Fruit fly (Drosophila melanogaster) whole organism, prepupa: ENCODE data around the gene CG15695.

ENCODE experiments used
- Blimp-1 ChIP-seq: fragments of 200-800 bp; sonication (Bioruptor generic); optimal IDR thresholded peaks from 3 replicates; lab custom pipeline; 2017; ENCODE audit warnings: missing biosample characterization, missing genetic modification characterization, mild to moderate bottlenecking, moderate library complexity, missing genetic modification reagents
- CG10631 ChIP-seq: fragments of 200-800 bp; sonication (Bioruptor generic); optimal IDR thresholded peaks from 2 replicates; lab custom pipeline; 2016; ENCODE audit warnings: missing biosample characterization, missing genetic modification characterization
- CG10669 ChIP-seq: fragments of 200-800 bp; sonication (Bioruptor generic); optimal IDR thresholded peaks from 3 replicates; lab custom pipeline; 2018; ENCODE audit warnings: missing biosample characterization, mild to moderate bottlenecking, missing genetic modification characterization, moderate library complexity
- CG11294 ChIP-seq: fragments of 200-800 bp; sonication (Bioruptor generic); IDR thresholded peaks from 2 replicates; pipeline ENCODE4 v1.3.6; 2022; ENCODE audit warnings: missing biosample characterization, missing genetic modification characterization
- CG15336 ChIP-seq: fragments of 200-800 bp; sonication (Bioruptor generic); IDR thresholded peaks from 2 replicates; pipeline ENCODE4 v1.3.6; 2022; ENCODE audit warnings: missing biosample characterization, missing genetic modification characterization
- CG1621 ChIP-seq: fragments of 200-800 bp; sonication (Bioruptor generic); optimal IDR thresholded peaks from 3 replicates; lab custom pipeline; 2018; ENCODE audit warnings: missing biosample characterization, mild to moderate bottlenecking, missing genetic modification characterization
- CG16779 ChIP-seq: fragments of 200-800 bp; sonication (Bioruptor generic); optimal IDR thresholded peaks from 3 replicates; lab custom pipeline; 2017; ENCODE audit warnings: missing biosample characterization, mild to moderate bottlenecking, missing genetic modification characterization
- CG3032 ChIP-seq: fragments of 200-800 bp; optimal IDR thresholded peaks from 2 replicates; lab custom pipeline; 2019; ENCODE audit warnings: missing biosample characterization, mild to moderate bottlenecking, missing genetic modification characterization, moderate library complexity
- CG31627 ChIP-seq: fragments of 200-800 bp; sonication (Bioruptor generic); optimal IDR thresholded peaks from 3 replicates; lab custom pipeline; 2016; ENCODE audit warnings: missing biosample characterization, missing genetic modification characterization
- CG32006 ChIP-seq: fragments of 200-800 bp; sonication (Bioruptor generic); optimal IDR thresholded peaks from 3 replicates; lab custom pipeline; 2017; ENCODE audit warnings: missing biosample characterization, mild to moderate bottlenecking, missing genetic modification characterization
- CG34406 ChIP-seq: fragments of 200-800 bp; sonication (Bioruptor generic); optimal IDR thresholded peaks from 3 replicates; lab custom pipeline; 2016; ENCODE audit warnings: missing biosample characterization, missing genetic modification characterization
- CG3919 ChIP-seq: fragments of 200-800 bp; sonication (Bioruptor generic); optimal IDR thresholded peaks from 3 replicates; lab custom pipeline; 2016; ENCODE audit warnings: missing biosample characterization, missing genetic modification characterization
- CG6163 ChIP-seq: fragments of 200-800 bp; sonication (Bioruptor generic); IDR thresholded peaks from 3 replicates; pipeline ENCODE4 v1.3.6; 2022; ENCODE audit warnings: missing biosample characterization, missing genetic modification characterization
- CG6276 ChIP-seq: fragments of 200-800 bp; sonication (Bioruptor generic); optimal IDR thresholded peaks from 2 replicates; lab custom pipeline; 2017; ENCODE audit warnings: missing biosample characterization, mild to moderate bottlenecking, missing genetic modification characterization
- CG6808 ChIP-seq: fragments of 200-800 bp; sonication (Bioruptor generic); optimal IDR thresholded peaks from 3 replicates; lab custom pipeline; 2017; ENCODE audit warnings: missing biosample characterization, missing genetic modification characterization, mild to moderate bottlenecking, moderate library complexity, missing genetic modification reagents
- CG6854 ChIP-seq: fragments of 200-800 bp; sonication (Bioruptor generic); optimal IDR thresholded peaks from 2 replicates; lab custom pipeline; 2017; ENCODE audit warnings: missing biosample characterization, mild to moderate bottlenecking, missing genetic modification characterization
- CG7368 ChIP-seq: fragments of 200-800 bp; sonication (Bioruptor generic); optimal IDR thresholded peaks from 3 replicates; lab custom pipeline; 2016; ENCODE audit warnings: missing biosample characterization, missing genetic modification characterization
- CG8119 ChIP-seq: fragments of 200-800 bp; sonication (Bioruptor generic); IDR thresholded peaks from 3 replicates; pipeline ENCODE4 v1.3.6; 2022; ENCODE audit warnings: missing biosample characterization, missing genetic modification characterization
- CG8319 ChIP-seq: fragments of 200-800 bp; sonication (Bioruptor generic); optimal IDR thresholded peaks from 3 replicates; lab custom pipeline; 2016; ENCODE audit warnings: missing biosample characterization, missing genetic modification characterization
- CG9139 ChIP-seq: fragments of 200-800 bp; sonication (Bioruptor generic); optimal IDR thresholded peaks from 3 replicates; lab custom pipeline; 2017; ENCODE audit warnings: missing biosample characterization, mild to moderate bottlenecking, missing genetic modification characterization
- Eip75B ChIP-seq: fragments of 200-800 bp; sonication (Bioruptor generic); optimal IDR thresholded peaks from 3 replicates; lab custom pipeline; 2016; ENCODE audit warnings: missing biosample characterization, missing genetic modification characterization
- Eip78C ChIP-seq: fragments of 200-800 bp; sonication (Bioruptor generic); peaks from one replicate; lab custom pipeline; 2016; ENCODE audit warnings: missing biosample characterization, missing genetic modification characterization
- Eip93F ChIP-seq: fragments of 200-800 bp; sonication (Bioruptor generic); optimal IDR thresholded peaks from 2 replicates; lab custom pipeline; 2016; ENCODE audit warnings: missing biosample characterization, mild to moderate bottlenecking, missing genetic modification characterization
- Ets21C ChIP-seq: fragments of 200-800 bp; sonication (Bioruptor generic); optimal IDR thresholded peaks from 3 replicates; lab custom pipeline; 2016; ENCODE audit warnings: missing biosample characterization, missing genetic modification characterization
- Ets96B ChIP-seq: fragments of 200-800 bp; optimal IDR thresholded peaks from 2 replicates; lab custom pipeline; 2019; ENCODE audit warnings: missing biosample characterization, mild to moderate bottlenecking, missing genetic modification characterization, moderate library complexity
- Gug ChIP-seq: fragments of 200-800 bp; sonication (Bioruptor generic); IDR thresholded peaks from 2 replicates; pipeline ENCODE4 v1.3.6; 2022; ENCODE audit warnings: missing biosample characterization, missing genetic modification characterization
- Hr38 ChIP-seq: sonication (Bioruptor generic); optimal IDR thresholded peaks from 2 replicates; lab custom pipeline; 2016; ENCODE audit warnings: missing biosample characterization, missing genetic modification characterization
- Lpt ChIP-seq: fragments of 200-800 bp; sonication (Bioruptor generic); optimal IDR thresholded peaks from 3 replicates; lab custom pipeline; 2016; ENCODE audit warnings: missing biosample characterization, missing genetic modification characterization
- Met ChIP-seq: fragments of 200-800 bp; sonication (Bioruptor generic); optimal IDR thresholded peaks from 3 replicates; lab custom pipeline; 2016; ENCODE audit warnings: missing biosample characterization, missing genetic modification characterization
- Sox14 ChIP-seq: fragments of 200-800 bp; sonication (Bioruptor generic); optimal IDR thresholded peaks from 3 replicates; lab custom pipeline; 2016; ENCODE audit warnings: missing biosample characterization, missing genetic modification characterization
- Sox15 ChIP-seq: fragments of 200-800 bp; sonication (Bioruptor generic); optimal IDR thresholded peaks from 3 replicates; lab custom pipeline; 2016; ENCODE audit warnings: missing biosample characterization, missing genetic modification characterization
- achi ChIP-seq: fragments of 200-800 bp; sonication (Bioruptor generic); optimal IDR thresholded peaks from 3 replicates; lab custom pipeline; 2016; ENCODE audit warnings: missing biosample characterization, missing genetic modification characterization
- cyc ChIP-seq: fragments of 200-800 bp; sonication (Bioruptor generic); optimal IDR thresholded peaks from 3 replicates; lab custom pipeline; 2016; ENCODE audit warnings: missing biosample characterization, missing genetic modification characterization
- dac ChIP-seq: fragments of 200-800 bp; sonication (Bioruptor generic); optimal IDR thresholded peaks from 2 replicates; lab custom pipeline; 2017; ENCODE audit warnings: missing biosample characterization, mild to moderate bottlenecking, missing genetic modification characterization
- dsx ChIP-seq: fragments of 200-800 bp; optimal IDR thresholded peaks from 3 replicates; lab custom pipeline; 2019; ENCODE audit warnings: missing biosample characterization, mild to moderate bottlenecking, missing genetic modification characterization, moderate library complexity; ENCODE audit not compliant: poor library complexity, severe bottlenecking
- eg ChIP-seq: fragments of 200-800 bp; sonication (Bioruptor generic); IDR thresholded peaks from 3 replicates; pipeline ENCODE4 v1.3.6; 2022; ENCODE audit warnings: missing biosample characterization, missing genetic modification characterization
- esn ChIP-seq: fragments of 200-800 bp; sonication (Bioruptor generic); optimal IDR thresholded peaks from 2 replicates; lab custom pipeline; 2016; ENCODE audit warnings: missing biosample characterization, mild to moderate bottlenecking, missing genetic modification characterization, moderate library complexity
- fd59A ChIP-seq: fragments of 200-800 bp; sonication (Bioruptor generic); optimal IDR thresholded peaks from 2 replicates; lab custom pipeline; 2017; ENCODE audit warnings: missing biosample characterization, mild to moderate bottlenecking, missing genetic modification characterization, missing genetic modification reagents
- fd85E ChIP-seq: fragments of 200-800 bp; sonication (Bioruptor generic); optimal IDR thresholded peaks from 3 replicates; lab custom pipeline; 2016; ENCODE audit warnings: missing biosample characterization, missing genetic modification characterization
- fkh ChIP-seq: fragments of 200-800 bp; sonication (Bioruptor generic); optimal IDR thresholded peaks from 3 replicates; lab custom pipeline; 2017; ENCODE audit warnings: missing biosample characterization, mild to moderate bottlenecking, missing genetic modification characterization, moderate library complexity
- lz ChIP-seq: fragments of 200-800 bp; sonication (Bioruptor generic); optimal IDR thresholded peaks from 3 replicates; lab custom pipeline; 2016; ENCODE audit warnings: missing biosample characterization, missing genetic modification characterization
- net ChIP-seq: fragments of 200-800 bp; sonication (Bioruptor generic); optimal IDR thresholded peaks from 3 replicates; lab custom pipeline; 2016; ENCODE audit warnings: missing biosample characterization, missing genetic modification characterization
- spab ChIP-seq: fragments of 200-800 bp; sonication (Bioruptor generic); optimal IDR thresholded peaks from 2 replicates; lab custom pipeline; 2017; ENCODE audit warnings: missing biosample characterization, mild to moderate bottlenecking, missing genetic modification characterization, missing genetic modification reagents
- ss ChIP-seq, 2 experiments: fragments of 200-800 bp; sonication (Bioruptor generic); optimal IDR thresholded peaks; 2 replicates in 1 of 2; 3 replicates in 1 of 2; lab custom pipeline; 2017 to 2018; ENCODE audit warnings: mild to moderate bottlenecking in 2 of 2, missing biosample characterization in 2 of 2, missing genetic modification characterization in 2 of 2, moderate library complexity in 1 of 2
- vri ChIP-seq: fragments of 200-800 bp; sonication (Bioruptor generic); optimal IDR thresholded peaks from 3 replicates; lab custom pipeline; 2016; ENCODE audit warnings: missing biosample characterization, mild to moderate bottlenecking, missing genetic modification characterization

CG15695 gene

dm6 chr3R:20829416-20830131, 12.4 kb upstream of the CG15695 start (continued):
- TF ChIP-seq CG31627 (GFP tag; lab: Kevin White, UChicago) (no peak), CG3032 (no peak), fd59A (GFP tag; lab: Kevin White, UChicago) (no peak), vri (GFP tag; lab: Kevin White, UChicago) (peak; percentile 86), CG8319 (GFP tag; lab: Kevin White, UChicago) (no peak), Met (GFP tag; lab: Kevin White, UChicago) (peak; percentile 5), Sox14 (GFP tag; lab: Kevin White, UChicago) (peak; percentile 15), CG6276 (GFP tag; lab: Kevin White, UChicago) (peak; percentile 29), spab (no peak), CG11294 (no peak), CG16779 (tag; lab: Kevin White, UChicago) (no peak), CG9139 (GFP tag; lab: Kevin White, UChicago) (no peak), CG6808 (GFP tag; lab: Kevin White, UChicago) (no peak), Ets21C (no peak), fd85E (GFP tag; lab: Kevin White, UChicago) (no peak), Ets96B (tag; lab: Kevin White, UChicago) (no peak), Hr38 (no peak), eg (GFP tag; lab: Robert Waterston, UW) (peak; percentile 38; the same call in 1 of the 3 replicates), CG10669 (GFP tag; lab: Kevin White, UChicago) (no peak), Eip75B (GFP tag; lab: Kevin White, UChicago) (no peak), CG7368 (no peak), Sox15 (GFP tag; lab: Kevin White, UChicago) (no peak), Lpt (GFP tag; lab: Kevin White, UChicago) (peak; percentile 14), CG8119 (GFP tag; lab: Robert Waterston, UW) (no peak), CG6163 (GFP tag; lab: Robert Waterston, UW) (no peak), CG3919 (GFP tag; lab: Kevin White, UChicago) (no peak), Eip78C (GFP tag; lab: Kevin White, UChicago) (peak; percentile 55), cyc (GFP tag; lab: Kevin White, UChicago) (peak; percentile 3), Eip93F (no peak), CG34406 (peak; percentile 15), achi (peak; percentile 19), Gug (no peak)
- TF ChIP-seq, all 60 proteins: peak for 21

dm6 chr3R:20830153-20830695, 11.7 kb upstream of the CG15695 start, which contains the start of gene Adss:
Gene Adss, minus strand, starts transcription at chr3R:20830580.
- TF ChIP-seq CG8319 (GFP tag; lab: Kevin White, UChicago) (no peak), spab (no peak), CG11294 (no peak), CG1621 (tag; lab: Kevin White, UChicago) (peak; percentile 51), CG6276 (GFP tag; lab: Kevin White, UChicago) (peak; percentile 9), achi (no peak), vri (GFP tag; lab: Kevin White, UChicago) (no peak), ss (GFP tag; optimal IDR thresholded peaks at IDR 0.05; lab: Kevin White, UChicago) (no peak), Sox14 (GFP tag; lab: Kevin White, UChicago) (peak; percentile 34), net (GFP tag; lab: Kevin White, UChicago) (no peak), lz (GFP tag; lab: Kevin White, UChicago) (no peak), esn (GFP tag; lab: Kevin White, UChicago) (peak; percentile 0), dac (no peak), CG32006 (GFP tag; lab: Kevin White, UChicago) (no peak), Blimp-1 (GFP tag; lab: Kevin White, UChicago) (no peak), CG10631 (GFP tag; lab: Kevin White, UChicago) (no peak), dsx (GFP tag; lab: Kevin White, UChicago) (no peak), Eip78C (GFP tag; lab: Kevin White, UChicago) (peak; percentile 69), CG6854 (peak; percentile 46), CG3919 (GFP tag; lab: Kevin White, UChicago) (peak; percentile 19), Met (GFP tag; lab: Kevin White, UChicago) (peak; percentile 7), CG10669 (GFP tag; lab: Kevin White, UChicago) (no peak), Lpt (GFP tag; lab: Kevin White, UChicago) (no peak), eg (GFP tag; lab: Robert Waterston, UW) (peak; percentile 45; the same call in 1 of the 3 replicates), fkh (GFP tag; lab: Kevin White, UChicago) (peak; percentile 92), CG15336 (GFP tag; lab: Robert Waterston, UW) (no peak), CG9139 (GFP tag; lab: Kevin White, UChicago) (no peak), CG6163 (GFP tag; lab: Robert Waterston, UW) (peak; percentile 24; the same call in 1 of the 3 replicates)
